Worm (Caenorhabditis elegans): ENCODE results near the gene col-95.

col-95 gene

DNA sequence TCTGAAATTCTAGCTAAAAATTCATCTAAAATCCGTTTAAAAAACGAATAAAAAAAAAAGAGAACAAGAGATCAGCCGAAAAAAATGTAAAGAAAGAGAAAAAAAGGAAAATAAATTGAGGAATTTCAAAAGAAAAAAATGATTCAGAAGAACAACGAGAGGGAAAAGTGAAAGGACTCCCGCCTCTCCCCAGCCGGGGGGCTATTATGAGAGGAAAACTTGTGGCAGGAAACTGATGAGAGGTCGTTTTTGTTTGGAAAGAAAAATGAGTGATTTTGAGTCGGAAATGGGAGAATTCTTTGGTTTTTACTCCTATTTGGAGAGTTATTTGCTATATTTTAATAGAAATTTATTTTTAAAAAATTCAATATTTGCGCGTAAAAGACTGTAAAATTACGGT lies 38.4 kb downstream of the col-95 start:
- TF ChIP-seq pqm-1 (tag; optimal IDR thresholded peaks at IDR 0.05) (no peak), skn-1 (tag; optimal IDR thresholded peaks at IDR 0.05) (no peak), nhr-11 (tag; optimal IDR thresholded peaks at IDR 0.05) (no peak), tbx-2 (tag; optimal IDR thresholded peaks at IDR 0.05) (no peak), ama-1 (optimal IDR thresholded peaks at IDR 0.05) (no peak), lin-15B (tag; optimal IDR thresholded peaks at IDR 0.05) (no peak), egl-5 (tag; optimal IDR thresholded peaks at IDR 0.05) (no peak), zag-1 (tag; optimal IDR thresholded peaks at IDR 0.05) (no peak), pha-4 (tag; optimal IDR thresholded peaks at IDR 0.05) (no peak), R02D3.7 (tag; optimal IDR thresholded peaks at IDR 0.05) (no peak), ceh-82 (tag; optimal IDR thresholded peaks at IDR 0.05) (no peak), nhr-43 (tag; optimal IDR thresholded peaks at IDR 0.05; ENCODE audit: poor library complexity, severe bottlenecking) (no peak), nfya-1 (tag; optimal IDR thresholded peaks at IDR 0.05; ENCODE audit: insufficient read depth) (no peak), eor-1 (tag; optimal IDR thresholded peaks at IDR 0.05) (no peak), hmg-11 (tag; optimal IDR thresholded peaks at IDR 0.05) (no peak), elt-1 (tag; optimal IDR thresholded peaks at IDR 0.05) (no peak), nhr-67 (tag; optimal IDR thresholded peaks at IDR 0.05) (no peak), lsy-12 (tag; optimal IDR thresholded peaks at IDR 0.05) (no peak), ceh-9 (tag; optimal IDR thresholded peaks at IDR 0.05) (no peak), nhr-237 (tag; optimal IDR thresholded peaks at IDR 0.05) (no peak)

DNA sequence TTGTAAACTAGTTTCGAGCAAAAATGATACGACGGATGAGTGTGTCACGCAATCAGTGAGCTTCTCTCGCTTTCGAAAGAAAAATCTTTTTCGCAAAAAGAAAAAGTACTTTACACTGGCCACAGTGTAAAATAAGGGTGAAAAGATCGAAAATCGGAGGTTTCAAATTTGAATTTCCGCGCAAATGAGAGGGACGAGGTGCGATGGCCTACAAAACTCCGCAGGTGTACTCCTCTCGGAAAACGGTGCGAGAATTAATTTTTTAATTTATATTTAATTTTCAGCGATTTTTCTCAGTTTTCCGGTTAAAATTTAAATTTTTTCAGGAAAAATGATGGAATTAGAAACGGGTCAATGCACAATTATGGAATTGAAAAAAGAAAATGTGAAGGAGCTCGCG lies 42.9 kb downstream of the col-95 start, which contains the start of gene mrt-2:
TSS of gene mrt-2 (plus strand) at position 49 of the 400 bp plus-strand sequence.
- TF ChIP-seq ceh-28 (tag; optimal IDR thresholded peaks at IDR 0.05) = peak; percentile 49
- peak; percentile 86 for TF ChIP-seq nhr-23 (tag; optimal IDR thresholded peaks at IDR 0.05)
- no peak for TF ChIP-seq ceh-82 (tag; optimal IDR thresholded peaks at IDR 0.05)
- TF ChIP-seq elt-2 (tag; optimal IDR thresholded peaks at IDR 0.05) = peak; percentile 22
- no peak for TF ChIP-seq daf-12 (tag; optimal IDR thresholded peaks at IDR 0.05)
- TF ChIP-seq lin-39 (tag; optimal IDR thresholded peaks at IDR 0.05) = peak; percentile 54
- no peak for TF ChIP-seq nhr-67 (tag; optimal IDR thresholded peaks at IDR 0.05)
- TF ChIP-seq hmg-11 (tag; optimal IDR thresholded peaks at IDR 0.05) = peak; percentile 43
- no peak for TF ChIP-seq eor-1 (tag; optimal IDR thresholded peaks at IDR 0.05)
- TF ChIP-seq nhr-25 (tag; optimal IDR thresholded peaks at IDR 0.05) = peak; percentile 65
- no peak for TF ChIP-seq unc-62 (GFP tag; optimal IDR thresholded peaks at IDR 0.05)
- no peak for TF ChIP-seq fkh-10 (GFP tag; optimal IDR thresholded peaks at IDR 0.05)
- TF ChIP-seq fos-1 (tag; optimal IDR thresholded peaks at IDR 0.05) = no peak
- TF ChIP-seq ztf-11 (tag; optimal IDR thresholded peaks at IDR 0.05) = no peak
- TF ChIP-seq ZK546.5 (tag; optimal IDR thresholded peaks at IDR 0.05) = no peak
- peak; percentile 55 for TF ChIP-seq lsy-12 (tag; optimal IDR thresholded peaks at IDR 0.05)
- no peak for TF ChIP-seq nhr-12 (tag; optimal IDR thresholded peaks at IDR 0.05)
- TF ChIP-seq egl-27 (tag; optimal IDR thresholded peaks at IDR 0.05) = no peak
- TF ChIP-seq elt-1 (tag; optimal IDR thresholded peaks at IDR 0.05) = no peak
- TF ChIP-seq nfya-1 (tag; optimal IDR thresholded peaks at IDR 0.05; ENCODE audit: insufficient read depth) = peak; percentile 87
- no peak for TF ChIP-seq nhr-77 (tag; optimal IDR thresholded peaks at IDR 0.05)
- TF ChIP-seq fkh-2 (tag; optimal IDR thresholded peaks at IDR 0.05) = no peak
- TF ChIP-seq skn-1 (tag; optimal IDR thresholded peaks at IDR 0.05) = peak; percentile 45
- TF ChIP-seq zag-1 (tag; optimal IDR thresholded peaks at IDR 0.05) = no peak
- TF ChIP-seq mdl-1 (tag; optimal IDR thresholded peaks at IDR 0.05) = no peak
- TF ChIP-seq R02D3.7 (tag; optimal IDR thresholded peaks at IDR 0.05) = peak; percentile 5
- TF ChIP-seq snpc-4 (tag; optimal IDR thresholded peaks at IDR 0.05) = peak; percentile 43
- TF ChIP-seq nhr-237 (tag; optimal IDR thresholded peaks at IDR 0.05) = no peak
- TF ChIP-seq lin-15B (tag; optimal IDR thresholded peaks at IDR 0.05) = peak; percentile 66
- TF ChIP-seq nhr-43 (tag; optimal IDR thresholded peaks at IDR 0.05; ENCODE audit: poor library complexity, severe bottlenecking) = peak; percentile 91
- peak; percentile 77 for TF ChIP-seq pha-4 (tag; optimal IDR thresholded peaks at IDR 0.05)

DNA sequence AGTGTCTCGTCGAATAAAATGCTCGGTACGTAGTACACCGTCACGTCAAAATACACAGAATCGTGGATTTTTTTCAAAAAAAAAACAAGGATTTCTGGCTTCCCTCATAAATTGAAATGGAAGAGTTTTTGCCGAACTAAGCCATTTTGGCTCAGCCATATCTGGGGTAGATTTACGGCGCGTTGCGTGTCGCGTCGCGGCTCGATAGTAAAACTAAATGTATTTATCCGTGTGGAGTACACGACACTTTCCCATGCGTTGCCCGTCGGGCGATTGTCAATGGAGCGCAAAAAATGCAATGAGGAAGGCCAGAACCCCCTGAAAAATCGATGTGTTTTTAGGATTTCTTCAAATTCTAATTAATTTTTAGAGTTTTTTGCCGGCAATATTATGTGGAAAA lies 46.4 kb downstream of the col-95 start:
- TF ChIP-seq skn-1 (tag; optimal IDR thresholded peaks at IDR 0.05) (no peak), hmg-11 (tag; optimal IDR thresholded peaks at IDR 0.05) (no peak), sea-2 (GFP tag; optimal IDR thresholded peaks at IDR 0.05) (no peak), R02D3.7 (tag; optimal IDR thresholded peaks at IDR 0.05) (no peak), lin-15B (tag; optimal IDR thresholded peaks at IDR 0.05) (no peak), nhr-11 (tag; optimal IDR thresholded peaks at IDR 0.05) (no peak), elt-1 (tag; optimal IDR thresholded peaks at IDR 0.05) (no peak), nhr-12 (tag; optimal IDR thresholded peaks at IDR 0.05) (no peak)

Measured in whole organism, L3 larva.